Worm (Caenorhabditis elegans): ENCODE measurements around the gene slcr-46.3.

ce11 chrV:9763759-9764158 lies 39.9 kb upstream of the slcr-46.3 start:
- no peak for TF ChIP-seq F49E8.2 (tag; optimal IDR thresholded peaks at IDR 0.05; ENCODE audit: insufficient read depth)
- TF ChIP-seq ceh-91 (GFP tag; IDR thresholded peaks at IDR 0.05): no peak
- TF ChIP-seq ceh-27 (GFP tag; optimal IDR thresholded peaks at IDR 0.05): no peak
